Worm (Caenorhabditis elegans): ENCODE measurements around the gene dod-19.

ce11 chrV:432991-433390 lies 18.4 kb upstream of the dod-19 start:
- TF ChIP-seq T22C8.4 (GFP tag; IDR thresholded peaks at IDR 0.05): no peak
- TF ChIP-seq ref-1 (GFP tag; conservative IDR thresholded peaks at IDR 0.05): no peak
- no peak for TF ChIP-seq cog-1 (tag; optimal IDR thresholded peaks at IDR 0.05)

All from whole organism, midembryonic.